Fruit fly (Drosophila melanogaster) whole organism, wandering third instar larva: ENCODE measurements around the gene CG17944.

ENCODE experiments used
- Abd-B ChIP-seq: fragments of >200 bp; optimal IDR thresholded peaks from 2 replicates; lab custom pipeline; 2017; ENCODE audit warnings: missing biosample characterization, missing genetic modification characterization
- CG32264 ChIP-seq: fragments of 200-800 bp; sonication (Bioruptor generic); optimal IDR thresholded peaks from 2 replicates; lab custom pipeline; 2016; ENCODE audit warnings: missing biosample characterization, missing genetic modification characterization
- CG9705 ChIP-seq: fragments of 200-800 bp; sonication (Bioruptor generic); optimal IDR thresholded peaks from 2 replicates; lab custom pipeline; 2018; ENCODE audit warnings: missing biosample characterization, mild to moderate bottlenecking, missing genetic modification characterization
- Dfd ChIP-seq: fragments of >200 bp; optimal IDR thresholded peaks from 2 replicates; lab custom pipeline; 2017; ENCODE audit warnings: missing biosample characterization, missing genetic modification characterization
- Dif ChIP-seq: fragments of 200-275, 200-300 bp; sonication (Bioruptor generic); optimal IDR thresholded peaks from 2 replicates; lab custom pipeline; 2018; ENCODE audit warnings: missing biosample characterization, missing genetic modification characterization; ENCODE audit not compliant: partially characterized antibody
- GATAd ChIP-seq: sonication (Bioruptor generic); optimal IDR thresholded peaks from 2 replicates; lab custom pipeline; 2016; ENCODE audit warnings: missing biosample characterization, missing genetic modification characterization
- HLH106 ChIP-seq: fragments of 200-800 bp; optimal IDR thresholded peaks from 3 replicates; lab custom pipeline; 2019; ENCODE audit warnings: missing biosample characterization, mild to moderate bottlenecking, missing genetic modification characterization, moderate library complexity
- Hnf4 ChIP-seq: fragments of 200-800 bp; sonication (Bioruptor generic); optimal IDR thresholded peaks from 2 replicates; lab custom pipeline; 2016; ENCODE audit warnings: missing biosample characterization, mild to moderate bottlenecking, missing genetic modification characterization
- Hr78 ChIP-seq: fragments of >200 bp; optimal IDR thresholded peaks from 2 replicates; lab custom pipeline; 2017; ENCODE audit warnings: missing biosample characterization, missing genetic modification characterization
- Hr83 ChIP-seq: fragments of 200-300 bp; sonication (Bioruptor generic); optimal IDR thresholded peaks from 2 replicates; lab custom pipeline; 2016; ENCODE audit warnings: missing biosample characterization, mild to moderate bottlenecking, missing genetic modification characterization, moderate library complexity; ENCODE audit not compliant: poor library complexity, severe bottlenecking
- Mio ChIP-seq: sonication (Bioruptor generic); optimal IDR thresholded peaks from 2 replicates; lab custom pipeline; 2016; ENCODE audit warnings: missing biosample characterization, missing genetic modification characterization
- Myc ChIP-seq: fragments of >200 bp; optimal IDR thresholded peaks from 2 replicates; lab custom pipeline; 2017
- N ChIP-seq: fragments of >200 bp; optimal IDR thresholded peaks from 2 replicates; lab custom pipeline; 2018; ENCODE audit warnings: missing biosample characterization, missing external identifiers, missing genetic modification characterization
- OdsH ChIP-seq: fragments of 200-800 bp; sonication (Bioruptor generic); optimal IDR thresholded peaks from 2 replicates; lab custom pipeline; 2016; ENCODE audit warnings: missing biosample characterization, mild to moderate bottlenecking, missing genetic modification characterization
- Rel ChIP-seq, 2 experiments: fragments of 200-800 bp; sonication (Bioruptor generic) in 1 of 2; optimal IDR thresholded peaks; 2 replicates in 1 of 2; 3 replicates in 1 of 2; lab custom pipeline; 2016 to 2019; ENCODE audit warnings: mild to moderate bottlenecking in 2 of 2, missing biosample characterization in 2 of 2, missing genetic modification characterization in 2 of 2, moderate library complexity in 1 of 2
- Sp1 ChIP-seq: fragments of 200-800 bp; sonication (Bioruptor generic); optimal IDR thresholded peaks from 3 replicates; lab custom pipeline; 2019; ENCODE audit warnings: missing biosample characterization, mild to moderate bottlenecking, missing genetic modification characterization, moderate library complexity
- br ChIP-seq: fragments of 200-800 bp; sonication (Bioruptor generic); optimal IDR thresholded peaks from 2 replicates; lab custom pipeline; 2016; ENCODE audit warnings: missing biosample characterization, missing genetic modification characterization
- dsf ChIP-seq: sonication (Bioruptor generic); optimal IDR thresholded peaks from 2 replicates; lab custom pipeline; 2016; ENCODE audit warnings: missing biosample characterization, missing genetic modification characterization, borderline replicate concordance
- ey ChIP-seq: fragments of 200-800 bp; sonication (Bioruptor generic); optimal IDR thresholded peaks from 2 replicates; lab custom pipeline; 2016; ENCODE audit warnings: missing biosample characterization, missing genetic modification characterization
- foxo ChIP-seq, 2 experiments: fragments of 200-800 bp; sonication (Bioruptor generic); optimal IDR thresholded peaks; 2 replicates in 1 of 2; 3 replicates in 1 of 2; lab custom pipeline; 2016 to 2017; ENCODE audit warnings: missing biosample characterization in 2 of 2, missing genetic modification characterization in 2 of 2
- fru ChIP-seq: fragments of 200-800 bp; sonication (Bioruptor generic); optimal IDR thresholded peaks from 3 replicates; lab custom pipeline; 2016; ENCODE audit warnings: missing biosample characterization, mild to moderate bottlenecking, missing genetic modification characterization
- h ChIP-seq: fragments of 200-800 bp; sonication (Bioruptor generic); optimal IDR thresholded peaks from 3 replicates; lab custom pipeline; 2016; ENCODE audit warnings: missing biosample characterization, mild to moderate bottlenecking, missing genetic modification characterization
- jim ChIP-seq: fragments of 175-275, 200-325 bp; sonication (Bioruptor generic); optimal IDR thresholded peaks from 2 replicates; lab custom pipeline; 2016; ENCODE audit warnings: missing biosample characterization, mild to moderate bottlenecking, missing genetic modification characterization
- lola ChIP-seq: fragments of >200 bp; optimal IDR thresholded peaks from 2 replicates; lab custom pipeline; 2017; ENCODE audit warnings: missing biosample characterization, missing genetic modification characterization
- pan ChIP-seq: fragments of >200 bp; optimal IDR thresholded peaks from 2 replicates; lab custom pipeline; 2017
- psq ChIP-seq: fragments of 200-800 bp; sonication (Bioruptor generic); optimal IDR thresholded peaks from 3 replicates; lab custom pipeline; 2017; ENCODE audit warnings: missing biosample characterization, mild to moderate bottlenecking, missing genetic modification characterization, moderate library complexity
- rgr ChIP-seq: fragments of 200-800 bp; sonication (Bioruptor generic); optimal IDR thresholded peaks from 3 replicates; lab custom pipeline; 2016; ENCODE audit warnings: missing biosample characterization, mild to moderate bottlenecking, missing genetic modification characterization
- sage ChIP-seq: fragments of 200-800 bp; sonication (Bioruptor generic); optimal IDR thresholded peaks from 2 replicates; lab custom pipeline; 2016; ENCODE audit warnings: missing biosample characterization, mild to moderate bottlenecking, missing genetic modification characterization
- sv ChIP-seq: fragments of 200-800 bp; sonication (Bioruptor generic); optimal IDR thresholded peaks from 3 replicates; lab custom pipeline; 2016; ENCODE audit warnings: missing biosample characterization, missing genetic modification characterization
- tai ChIP-seq: sonication (Bioruptor generic); optimal IDR thresholded peaks from 2 replicates; lab custom pipeline; 2016; ENCODE audit warnings: missing biosample characterization, missing genetic modification characterization
- usp ChIP-seq: fragments of >200 bp; optimal IDR thresholded peaks from 2 replicates; lab custom pipeline; 2017; ENCODE audit warnings: missing biosample characterization, missing genetic modification characterization
- woc ChIP-seq: sonication (Bioruptor generic); optimal IDR thresholded peaks from 2 replicates; lab custom pipeline; 2016; ENCODE audit warnings: missing biosample characterization, mild to moderate bottlenecking, missing genetic modification characterization

Gene CG17944

dm6 chr3R:7344769-7345168 lies 17.2 kb downstream of the CG17944 start, which contains the start of gene CG31496:
Gene CG31496 (plus strand): TSS chr3R:7345069.
- TF ChIP-seq foxo (GFP tag; optimal IDR thresholded peaks at IDR 0.05; lab: Kevin White, UChicago) (no peak), br (GFP tag; lab: Kevin White, UChicago) (no peak), usp (GFP tag; lab: Kevin White, UChicago) (no peak), GATAd (GFP tag; lab: Kevin White, UChicago) (no peak), Rel (GFP tag; optimal IDR thresholded peaks at IDR 0.05; lab: Kevin White, UChicago) (no peak), Rel (tag; optimal IDR thresholded peaks at IDR 0.05; lab: Kevin White, UChicago) (no peak), CG32264 (GFP tag; lab: Kevin White, UChicago) (no peak), Hr78 (GFP tag; lab: Kevin White, UChicago) (no peak), Dif (GFP tag; lab: Kevin White, UChicago) (no peak), Abd-B (no peak), lola (no peak), psq (GFP tag; lab: Kevin White, UChicago) (no peak), Hnf4 (GFP tag; lab: Kevin White, UChicago) (no peak), jim (GFP tag; lab: Kevin White, UChicago) (no peak), h (GFP tag; lab: Kevin White, UChicago) (no peak), OdsH (GFP tag; lab: Kevin White, UChicago) (no peak), N (GFP tag; lab: Kevin White, UChicago) (no peak), sage (GFP tag; lab: Kevin White, UChicago) (no peak), dsf (GFP tag; lab: Kevin White, UChicago) (no peak), rgr (GFP tag; lab: Kevin White, UChicago) (no peak), Hr83 (GFP tag; lab: Kevin White, UChicago) (no peak)

- TF ChIP-seq Hr83 (GFP tag; lab: Kevin White, UChicago): no peak
- TF ChIP-seq fru (GFP tag; lab: Kevin White, UChicago): peak; percentile 37
- peak; percentile 28 for TF ChIP-seq Sp1 (GFP tag; lab: Kevin White, UChicago)
- TF ChIP-seq CG9705 (GFP tag; lab: Kevin White, UChicago): no peak
- peak; percentile 12 for TF ChIP-seq psq (GFP tag; lab: Kevin White, UChicago)
- TF ChIP-seq h (GFP tag; lab: Kevin White, UChicago): peak; percentile 30
- TF ChIP-seq HLH106: peak; percentile 34
- TF ChIP-seq tai (GFP tag; lab: Kevin White, UChicago): no peak
- TF ChIP-seq foxo (GFP tag; optimal IDR thresholded peaks at IDR 0.05; lab: Kevin White, UChicago): peak in 1 of 2 experiments; percentile 29
- no peak for TF ChIP-seq ey (GFP tag; lab: Kevin White, UChicago)
- TF ChIP-seq rgr (GFP tag; lab: Kevin White, UChicago): peak; percentile 41
- peak; percentile 29 for TF ChIP-seq woc
- TF ChIP-seq sv: no peak
- TF ChIP-seq pan (lab: Kevin White, UChicago): no peak
- TF ChIP-seq OdsH (GFP tag; lab: Kevin White, UChicago): peak; percentile 34
Measured at dm6 chr3R:7336454-7336853, 25.5 kb downstream of the CG17944 start.

- TF ChIP-seq OdsH (GFP tag; lab: Kevin White, UChicago) (peak; percentile 38), foxo (GFP tag; optimal IDR thresholded peaks at IDR 0.05; lab: Kevin White, UChicago) (peak in 1 of 2 experiments; percentile 33), Sp1 (GFP tag; lab: Kevin White, UChicago) (peak; percentile 5), Abd-B (no peak), jim (GFP tag; lab: Kevin White, UChicago) (no peak), h (GFP tag; lab: Kevin White, UChicago) (peak; percentile 24), HLH106 (peak; percentile 33), ey (GFP tag; lab: Kevin White, UChicago) (no peak), Hr83 (GFP tag; lab: Kevin White, UChicago) (no peak)
Measured at dm6 chr3R:7334613-7335012, 27.3 kb downstream of the CG17944 start.

- no peak for TF ChIP-seq Dfd (GFP tag; lab: Kevin White, UChicago)
- TF ChIP-seq HLH106: no peak
- no peak for TF ChIP-seq Sp1 (GFP tag; lab: Kevin White, UChicago)
- no peak for TF ChIP-seq lola
- no peak for TF ChIP-seq Mio (GFP tag; lab: Kevin White, UChicago)
- no peak for TF ChIP-seq Abd-B
- no peak for TF ChIP-seq dsf (GFP tag; lab: Kevin White, UChicago)
- TF ChIP-seq CG9705 (GFP tag; lab: Kevin White, UChicago): no peak
- no peak for TF ChIP-seq ey (GFP tag; lab: Kevin White, UChicago)
- TF ChIP-seq usp (GFP tag; lab: Kevin White, UChicago): no peak
- TF ChIP-seq Myc: no peak
- TF ChIP-seq sage (GFP tag; lab: Kevin White, UChicago): no peak
- TF ChIP-seq Hr83 (GFP tag; lab: Kevin White, UChicago): no peak
- TF ChIP-seq Hnf4 (GFP tag; lab: Kevin White, UChicago): no peak
- no peak for TF ChIP-seq Dif (GFP tag; lab: Kevin White, UChicago)
- TF ChIP-seq sv: no peak
- TF ChIP-seq, all 38 proteins: peak for 0
Measured at dm6 chr3R:7330695-7331094, 31.2 kb downstream of the CG17944 start.
